Worm (Caenorhabditis elegans): Measurements from ENCODE around the gene K04C2.7.

The K04C2.7 gene

DNA sequence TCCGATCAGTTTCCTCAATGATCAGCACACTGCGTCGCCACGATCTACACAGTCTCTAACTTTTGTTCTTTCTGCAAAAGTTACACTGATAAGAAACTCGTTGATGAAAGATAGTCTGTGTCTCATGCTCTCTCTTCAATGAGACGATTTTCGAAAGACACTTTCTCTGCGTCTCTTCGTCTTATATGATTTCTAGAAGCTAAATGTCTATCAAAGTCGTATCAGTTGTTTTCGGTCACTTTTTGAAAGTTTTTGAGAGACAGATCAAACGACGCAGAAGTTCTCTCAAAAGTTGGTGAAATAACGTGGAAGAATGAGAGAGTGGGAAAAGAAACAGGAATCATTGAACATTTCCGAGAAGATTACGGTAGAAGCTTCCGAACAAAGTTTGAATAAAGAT, 14.3 kb downstream of the K04C2.7 start:
- TF ChIP-seq mxl-2 (GFP tag; conservative IDR thresholded peaks at IDR 0.05) (peak; percentile 82), T20F7.1 (GFP tag; optimal IDR thresholded peaks at IDR 0.05) (peak; percentile 76), gei-8 (GFP tag; optimal IDR thresholded peaks at IDR 0.05) (peak; percentile 71), nhr-11 (tag; optimal IDR thresholded peaks at IDR 0.05) (peak; percentile 81), nhr-76 (tag; optimal IDR thresholded peaks at IDR 0.05) (peak; percentile 17), lin-13 (GFP tag; optimal IDR thresholded peaks at IDR 0.05) (peak; percentile 37), egl-27 (tag; optimal IDR thresholded peaks at IDR 0.05) (no peak), hlh-11 (tag; optimal IDR thresholded peaks at IDR 0.05) (peak; percentile 95), nhr-28 (tag; optimal IDR thresholded peaks at IDR 0.05) (peak; percentile 89), fos-1 (tag; optimal IDR thresholded peaks at IDR 0.05) (no peak), php-3 (GFP tag; IDR thresholded peaks at IDR 0.05) (peak; percentile 50; the same call in 1 of the 2 replicates), hmg-1.1 (GFP tag; IDR thresholded peaks at IDR 0.05) (peak; percentile 38; the same call in 1 of the 2 replicates), lin-1 (GFP tag; IDR thresholded peaks at IDR 0.05) (peak; percentile 67), aha-1 (tag) (no peak), lin-15B (tag; optimal IDR thresholded peaks at IDR 0.05) (no peak), fkh-10 (GFP tag; optimal IDR thresholded peaks at IDR 0.05) (no peak), pqm-1 (tag; optimal IDR thresholded peaks at IDR 0.05) (peak; percentile 46), sdz-12 (GFP tag; optimal IDR thresholded peaks at IDR 0.05) (no peak), lir-3 (tag; optimal IDR thresholded peaks at IDR 0.05) (no peak), saeg-2 (GFP tag; IDR thresholded peaks at IDR 0.05) (peak; percentile 73; the same call in 1 of the 2 replicates), hlh-30 (tag; optimal IDR thresholded peaks at IDR 0.05; ENCODE audit: insufficient read depth) (peak; percentile 75), daf-16 (GFP tag; optimal IDR thresholded peaks at IDR 0.05) (peak; percentile 64 to 70), daf-16 (tag; optimal IDR thresholded peaks at IDR 0.05) (peak; percentile 76), nhr-77 (tag; optimal IDR thresholded peaks at IDR 0.05) (peak; percentile 45), lsy-2 (tag; optimal IDR thresholded peaks at IDR 0.05) (peak; percentile 43 to 84), madf-9 (GFP tag; conservative IDR thresholded peaks at IDR 0.05) (no peak), arid-1 (GFP tag; conservative IDR thresholded peaks at IDR 0.05) (0 out of 2 replicates have a peak, but pooled peaks have one; percentile 44), unc-39 (tag; optimal IDR thresholded peaks at IDR 0.05) (no peak), jun-1 (tag; optimal IDR thresholded peaks at IDR 0.05) (no peak), nhr-48 (tag; optimal IDR thresholded peaks at IDR 0.05) (peak; percentile 83), ZK546.5 (tag; optimal IDR thresholded peaks at IDR 0.05) (no peak), dmd-6 (GFP tag; IDR thresholded peaks at IDR 0.05) (peak; percentile 98), snpc-4 (tag; optimal IDR thresholded peaks at IDR 0.05) (no peak), spr-1 (tag; optimal IDR thresholded peaks at IDR 0.05) (peak; percentile 40), nhr-41 (GFP tag; IDR thresholded peaks at IDR 0.05) (no peak), F49E8.2 (tag; optimal IDR thresholded peaks at IDR 0.05; ENCODE audit: borderline replicate concordance) (no peak), mxl-3 (GFP tag; optimal IDR thresholded peaks at IDR 0.05) (peak; percentile 40), hif-1 (tag; optimal IDR thresholded peaks at IDR 0.05) (peak in 1 of 2 experiments; percentile 0), T26A8.4 (GFP tag; IDR thresholded peaks at IDR 0.05) (peak; percentile 66), Y75B8A.6 (GFP tag; IDR thresholded peaks at IDR 0.05) (no peak), ama-1 (optimal IDR thresholded peaks at IDR 0.05) (peak; percentile 27), mdl-1 (tag; optimal IDR thresholded peaks at IDR 0.05) (peak in 1 of 2 experiments; percentile 75), lin-38 (GFP tag; IDR thresholded peaks at IDR 0.05) (peak; percentile 49), zfp-3 (GFP tag; conservative IDR thresholded peaks at IDR 0.05) (0 out of 2 replicates have a peak, but pooled peaks have one; percentile 51), aly-2 (tag; optimal IDR thresholded peaks at IDR 0.05) (peak; percentile 24), nhr-102 (tag; optimal IDR thresholded peaks at IDR 0.05) (peak; percentile 63), lim-7 (GFP tag; IDR thresholded peaks at IDR 0.05) (0 out of 2 replicates have a peak, but pooled peaks have one; percentile 24), mep-1 (tag; optimal IDR thresholded peaks at IDR 0.05) (peak; percentile 65), dve-1 (tag; optimal IDR thresholded peaks at IDR 0.05; ENCODE audit: insufficient read depth) (peak; percentile 94), dpl-1 (GFP tag; optimal IDR thresholded peaks at IDR 0.05) (peak; percentile 14), mes-2 (tag; optimal IDR thresholded peaks at IDR 0.05; ENCODE audit: poor library complexity, severe bottlenecking) (peak; percentile 31)
